Worm (Caenorhabditis elegans) whole organism, midembryonic: ENCODE measurements around the gene Y116F11A.6.

Source experiments
- T22C8.4 ChIP-seq: fragments of 200-800 bp; sonication (Bioruptor generic); IDR thresholded peaks from 2 replicates; pipeline ENCODE4 v1.3.6; 2022; ENCODE audit warnings: missing genetic modification characterization, missing compliant biosample characterization
- flt-1 ChIP-seq: fragments of 200-800 bp; sonication (Bioruptor generic); IDR thresholded peaks from 2 replicates; pipeline ENCODE4 v1.3.6; 2022; ENCODE audit warnings: missing genetic modification characterization, missing compliant biosample characterization
- klf-2 ChIP-seq: fragments of 200-800 bp; sonication (Bioruptor generic); conservative IDR thresholded peaks from 2 replicates; pipeline ENCODE4 v1.3.6; 2022; ENCODE audit warnings: missing genetic modification reagents, missing genetic modification characterization, missing compliant biosample characterization
- med-1 ChIP-seq: sonication (generic microtip); optimal IDR thresholded peaks from 2 replicates; lab custom pipeline; 2017; ENCODE audit warnings: missing genetic modification characterization, mild to moderate bottlenecking, missing compliant biosample characterization, antibody characterized with exemption, missing genetic modification reagents; ENCODE audit not compliant: insufficient read depth
- ref-1 ChIP-seq: fragments of 200-800 bp; sonication (Bioruptor generic); conservative IDR thresholded peaks from 2 replicates; pipeline ENCODE4 v1.3.6; 2022; ENCODE audit warnings: missing genetic modification reagents, missing genetic modification characterization, missing compliant biosample characterization
- tab-1 ChIP-seq: fragments of 200-800 bp; sonication (Bioruptor generic); IDR thresholded peaks from 2 replicates; pipeline ENCODE4 v1.3.6; 2022; ENCODE audit warnings: missing genetic modification characterization, missing compliant biosample characterization
- ztf-23 ChIP-seq: fragments of 200-800 bp; sonication (Bioruptor generic); IDR thresholded peaks from 2 replicates; pipeline ENCODE4 v1.3.6; 2022; ENCODE audit warnings: missing genetic modification reagents, missing genetic modification characterization, missing compliant biosample characterization
- ztf-29 ChIP-seq: fragments of 200-800 bp; sonication (Bioruptor generic); IDR thresholded peaks from 2 replicates; pipeline ENCODE4 v1.3.6; 2022; ENCODE audit warnings: missing genetic modification reagents, missing genetic modification characterization, missing compliant biosample characterization

- TF ChIP-seq flt-1 (GFP tag; lab: Robert Waterston, UW) (no peak), tab-1 (no peak), klf-2 (no peak), ztf-23 (GFP tag; lab: Robert Waterston, UW) (no peak), ref-1 (GFP tag; lab: Robert Waterston, UW) (no peak), ztf-29 (no peak), med-1 (GFP tag; lab: Kevin White, UChicago) (no peak), T22C8.4 (GFP tag; lab: Robert Waterston, UW) (no peak)
Observed at ce11 chrV:19715419-19715818, 3.9 kb upstream of the Y116F11A.6 start, which contains the start of gene Y43F8C.16.
